Worm (Caenorhabditis elegans) whole organism, L4/young adult: ENCODE results near the gene srw-41.
A peak's percentile ranks its signal among the peaks of the same experiment; 100 is the strongest.

ENCODE experiments used
- W03F9.2 ChIP-seq: fragments of 150-350 bp; optimal IDR thresholded peaks from 2 replicates; lab custom pipeline; 2014; ENCODE audit warnings: missing biosample characterization, missing genetic modification characterization
- dao-5 ChIP-seq: sonication (generic microtip); optimal IDR thresholded peaks from 2 replicates; lab custom pipeline; 2016; ENCODE audit warnings: missing genotype, missing genetic modification characterization, moderate library complexity, missing compliant biosample characterization
- him-1 ChIP-seq: sonication (generic microtip); optimal IDR thresholded peaks from 2 replicates; lab custom pipeline; 2016; ENCODE audit warnings: missing genotype, missing genetic modification reagents, missing genetic modification characterization, missing compliant biosample characterization

The srw-41 gene

ce11 chrV:16685725-16686124 lies 11.6 kb upstream of the srw-41 start, which contains the start of gene srw-43:
TSS of gene srw-43 (plus strand) at chrV:16686025.
- TF ChIP-seq dao-5 (no peak), him-1 (tag; lab: Kevin White, UChicago) (no peak), W03F9.2 (tag; lab: Kevin White, UChicago) (no peak)

DNA sequence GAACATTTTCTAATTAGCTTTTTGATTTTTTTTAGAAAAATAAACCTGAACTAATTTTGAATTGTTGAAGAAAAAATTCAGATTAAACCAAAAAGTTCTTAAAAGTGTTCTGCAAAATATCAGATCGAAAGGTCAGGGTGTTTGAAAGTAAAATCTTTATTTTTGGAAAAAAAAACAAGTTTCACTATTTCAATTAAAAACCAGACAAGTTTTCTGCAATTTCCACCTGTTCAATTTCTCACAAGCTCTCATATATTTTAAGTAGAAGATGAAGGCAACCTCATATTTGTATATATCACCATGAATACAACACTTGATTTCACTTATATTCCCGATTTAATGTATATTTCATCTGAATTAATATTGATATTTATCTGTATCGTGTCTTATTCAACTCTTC lies 10.1 kb upstream of the srw-41 start, which contains the start of gene srz-102:
TSS of gene srz-102 (plus strand) at position 301 of the 400 bp plus-strand sequence.
- no peak for TF ChIP-seq dao-5
- TF ChIP-seq him-1 (tag; lab: Kevin White, UChicago): no peak
- TF ChIP-seq W03F9.2 (tag; lab: Kevin White, UChicago): no peak

DNA sequence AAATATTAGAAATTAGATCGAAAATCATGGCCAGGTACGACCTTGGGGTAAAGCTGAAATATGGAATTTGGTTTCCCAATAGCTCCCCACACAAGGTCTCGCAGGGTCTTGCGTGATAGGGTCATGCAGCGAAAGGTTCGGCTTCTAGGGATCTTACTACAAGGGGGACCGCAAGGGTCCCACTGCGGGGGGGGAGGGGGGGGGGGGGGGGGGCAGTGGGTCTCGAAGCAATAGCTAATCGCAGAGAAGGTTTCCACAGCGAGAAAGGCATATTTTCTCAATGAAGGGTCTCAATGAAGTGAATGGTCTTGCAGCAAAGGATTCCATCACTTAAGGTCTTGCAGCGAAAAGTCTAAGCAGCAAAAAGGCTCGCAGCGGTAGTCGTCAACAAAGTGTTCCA lies 4.3 kb upstream of the srw-41 start:
- TF ChIP-seq dao-5: no peak
- no peak for TF ChIP-seq him-1 (tag; lab: Kevin White, UChicago)
- no peak for TF ChIP-seq W03F9.2 (tag; lab: Kevin White, UChicago)

ce11 chrV:16693732-16694131 lies 3.5 kb upstream of the srw-41 start, which contains the start of gene srw-42:
TSS of gene srw-42 (minus strand) at chrV:16693832.
- TF ChIP-seq him-1 (tag; lab: Kevin White, UChicago): no peak
- no peak for TF ChIP-seq dao-5
- TF ChIP-seq W03F9.2 (tag; lab: Kevin White, UChicago): no peak

ce11 chrV:16694538-16694937 lies 2.7 kb upstream of the srw-41 start, which contains the start of gene srz-101:
TSS of gene srz-101 (plus strand) at chrV:16694838.
- TF ChIP-seq W03F9.2 (tag; lab: Kevin White, UChicago) (no peak), dao-5 (no peak), him-1 (tag; lab: Kevin White, UChicago) (no peak)

ce11 chrV:16695499-16695898 lies 1.8 kb upstream of the srw-41 start:
- TF ChIP-seq him-1 (tag; lab: Kevin White, UChicago) (no peak), W03F9.2 (tag; lab: Kevin White, UChicago) (no peak), dao-5 (no peak)

- TF ChIP-seq him-1 (tag; lab: Kevin White, UChicago) (no peak), W03F9.2 (tag; lab: Kevin White, UChicago) (no peak), dao-5 (no peak)
Measured at ce11 chrV:16699752-16700259, 2.5 kb downstream of the srw-41 start, which contains the start of gene Y70C5C.1. TSS of gene Y70C5C.1 (plus strand) at chrV:16700209.

DNA sequence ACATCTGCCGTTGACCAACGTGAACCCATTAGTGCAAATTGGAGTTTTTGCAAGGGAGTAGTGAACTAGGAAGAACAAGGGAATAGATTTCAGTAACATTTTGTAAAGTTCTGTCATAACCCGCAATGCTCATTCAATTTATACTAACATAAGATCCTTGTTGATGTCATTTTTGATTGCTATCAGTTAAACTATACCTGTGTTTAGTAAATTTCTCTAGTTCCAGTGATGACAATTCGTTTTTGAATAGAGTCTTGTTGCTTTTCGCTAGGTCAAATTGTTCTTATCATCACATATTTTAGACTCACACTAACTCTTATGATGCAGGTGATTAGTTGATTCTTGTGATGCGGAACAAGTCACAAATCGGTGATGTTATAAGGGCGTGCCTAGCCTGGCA lies 9.3 kb downstream of the srw-41 start, which contains the start of gene clec-9:
TSS of gene clec-9 (minus strand) at position 101 of the 400 bp plus-strand sequence.
- TF ChIP-seq him-1 (tag; lab: Kevin White, UChicago) (no peak), W03F9.2 (tag; lab: Kevin White, UChicago) (no peak), dao-5 (no peak)

DNA sequence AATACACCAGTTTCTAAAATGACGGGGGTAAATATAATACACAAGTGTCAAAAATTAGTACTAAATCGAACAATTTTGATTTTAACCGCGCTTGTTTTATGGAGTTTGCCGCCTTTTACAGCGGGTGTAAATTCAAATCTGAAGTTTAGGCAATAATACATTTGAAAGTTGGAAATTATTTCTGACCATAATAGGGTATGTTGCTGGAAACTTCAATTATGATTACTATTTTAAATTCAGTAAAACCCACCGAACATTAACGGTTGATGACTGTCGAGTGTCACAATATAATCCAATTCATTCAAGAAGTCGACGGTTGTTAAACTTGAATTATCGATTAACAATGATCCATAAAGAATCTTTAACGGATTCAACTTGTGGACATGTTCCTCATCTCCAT lies 16.5 kb downstream of the srw-41 start:
- TF ChIP-seq W03F9.2 (tag; lab: Kevin White, UChicago) (no peak), him-1 (tag; lab: Kevin White, UChicago) (no peak), dao-5 (no peak)

DNA sequence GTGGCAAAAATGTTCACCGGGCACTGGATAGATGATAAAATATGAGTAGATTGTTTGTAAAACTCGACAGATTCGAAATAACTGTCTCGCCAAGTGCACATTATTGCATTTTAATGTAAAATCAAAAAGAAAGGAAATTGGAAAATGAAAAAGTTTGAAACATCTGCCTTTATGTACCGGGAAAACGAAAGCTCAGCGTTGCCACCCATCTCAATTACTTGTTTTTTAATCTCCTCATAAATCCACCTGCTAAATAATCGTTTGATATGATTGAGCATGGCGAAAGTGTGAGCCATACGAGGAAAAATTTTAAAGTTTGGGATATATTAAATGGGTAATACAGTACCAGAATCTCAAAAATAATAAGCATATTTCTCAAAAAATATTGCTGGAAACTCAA lies 19.3 kb downstream of the srw-41 start, which contains the start of gene srh-137:
TSS of gene srh-137 (minus strand) at position 101 of the 400 bp plus-strand sequence.
- TF ChIP-seq him-1 (tag; lab: Kevin White, UChicago): no peak
- TF ChIP-seq dao-5: no peak
- no peak for TF ChIP-seq W03F9.2 (tag; lab: Kevin White, UChicago)

DNA sequence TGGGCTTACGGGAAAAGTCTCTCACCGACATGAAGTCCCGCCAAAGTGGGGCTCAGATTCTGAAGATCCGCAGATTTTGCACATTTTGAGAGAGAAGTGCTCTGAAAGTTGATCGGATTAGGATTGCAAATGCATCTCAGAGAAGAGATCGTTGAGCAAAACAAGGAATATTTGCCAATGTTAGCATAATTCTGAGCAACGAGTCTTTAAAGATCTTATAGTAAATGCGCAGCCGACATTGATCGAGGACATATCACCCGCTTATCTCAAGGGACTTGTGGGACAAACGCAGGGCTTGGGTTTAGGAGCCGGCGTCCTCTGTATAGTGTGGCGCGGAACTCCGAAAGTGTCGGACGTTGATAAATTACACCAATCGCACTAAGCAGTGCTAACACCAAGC lies 26.5 kb downstream of the srw-41 start, which contains the start of gene nhr-112:
TSS of gene nhr-112 (minus strand) at position 101 of the 400 bp plus-strand sequence.
- no peak for TF ChIP-seq W03F9.2 (tag; lab: Kevin White, UChicago)
- TF ChIP-seq dao-5: no peak
- no peak for TF ChIP-seq him-1 (tag; lab: Kevin White, UChicago)

- TF ChIP-seq W03F9.2 (tag; lab: Kevin White, UChicago) (no peak), dao-5 (no peak), him-1 (tag; lab: Kevin White, UChicago) (no peak)
Measured at ce11 chrV:16724574-16724973, 27.3 kb downstream of the srw-41 start.

ce11 chrV:16725955-16726354 lies 28.7 kb downstream of the srw-41 start:
- TF ChIP-seq him-1 (tag; lab: Kevin White, UChicago) (no peak), W03F9.2 (tag; lab: Kevin White, UChicago) (peak; percentile 47)

DNA sequence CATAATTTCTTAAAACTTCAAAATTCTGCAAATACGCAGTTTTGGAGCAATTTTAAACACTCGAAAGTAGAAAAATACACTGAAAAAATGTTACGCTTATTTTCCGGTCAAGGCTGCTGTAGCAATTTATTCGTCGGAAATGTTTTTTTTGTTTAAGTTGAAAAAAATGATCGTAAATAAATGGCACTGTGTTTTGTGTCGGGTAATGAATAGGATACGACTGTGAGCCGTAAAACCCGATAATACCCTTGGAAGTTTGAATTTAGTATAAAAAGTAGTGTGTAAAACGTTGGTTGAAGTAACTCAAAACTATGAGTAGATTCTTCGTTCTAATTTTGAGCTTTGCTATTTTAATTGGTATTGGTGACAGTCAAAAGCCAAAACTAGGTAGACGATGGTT lies 29.6 kb downstream of the srw-41 start, which contains the start of gene T25E12.14:
TSS of gene T25E12.14 (plus strand) at position 301 of the 400 bp plus-strand sequence.
- TF ChIP-seq dao-5: no peak

DNA sequence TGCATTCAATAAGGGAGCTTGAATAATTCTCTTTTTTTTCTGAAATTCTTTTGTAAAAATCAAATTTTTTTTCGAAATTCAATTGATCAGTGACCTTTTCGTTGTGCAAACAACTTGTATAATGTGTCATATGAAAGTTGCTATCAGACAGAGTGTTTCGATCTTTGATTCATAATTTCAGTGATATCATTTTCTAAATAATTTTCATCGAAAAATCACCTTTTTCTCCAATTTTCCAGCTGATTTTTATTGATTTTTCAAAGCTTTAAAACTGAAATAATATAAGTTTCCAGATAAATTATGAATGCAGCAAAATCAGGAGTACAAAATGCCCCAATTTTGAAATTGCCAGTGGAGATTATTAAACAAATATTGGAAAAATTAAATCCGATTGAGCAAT lies 31.2 kb downstream of the srw-41 start, which contains the start of gene fbxa-127:
TSS of gene fbxa-127 (plus strand) at position 301 of the 400 bp plus-strand sequence.
- TF ChIP-seq W03F9.2 (tag; lab: Kevin White, UChicago) (no peak), dao-5 (no peak), him-1 (tag; lab: Kevin White, UChicago) (no peak)
